Fruit fly (Drosophila melanogaster) whole organism, prepupa: ENCODE results near the gene CG18765.

Experiments used
- Blimp-1 ChIP-seq: fragments of 200-800 bp; sonication (Bioruptor generic); optimal IDR thresholded peaks from 3 replicates; lab custom pipeline; 2017; ENCODE audit warnings: missing biosample characterization, missing genetic modification characterization, mild to moderate bottlenecking, moderate library complexity, missing genetic modification reagents
- CG10631 ChIP-seq: fragments of 200-800 bp; sonication (Bioruptor generic); optimal IDR thresholded peaks from 2 replicates; lab custom pipeline; 2016; ENCODE audit warnings: missing biosample characterization, missing genetic modification characterization
- CG11294 ChIP-seq: fragments of 200-800 bp; sonication (Bioruptor generic); IDR thresholded peaks from 2 replicates; pipeline ENCODE4 v1.3.6; 2022; ENCODE audit warnings: missing biosample characterization, missing genetic modification characterization
- CG11762 ChIP-seq: fragments of 200-800 bp; sonication (Bioruptor generic); optimal IDR thresholded peaks from 3 replicates; lab custom pipeline; 2016; ENCODE audit warnings: missing biosample characterization, missing genetic modification characterization; ENCODE audit not compliant: insufficient read depth
- CG16779 ChIP-seq: fragments of 200-800 bp; sonication (Bioruptor generic); optimal IDR thresholded peaks from 3 replicates; lab custom pipeline; 2017; ENCODE audit warnings: missing biosample characterization, mild to moderate bottlenecking, missing genetic modification characterization
- CG3032 ChIP-seq: fragments of 200-800 bp; optimal IDR thresholded peaks from 2 replicates; lab custom pipeline; 2019; ENCODE audit warnings: missing biosample characterization, mild to moderate bottlenecking, missing genetic modification characterization, moderate library complexity
- CG31627 ChIP-seq: fragments of 200-800 bp; sonication (Bioruptor generic); optimal IDR thresholded peaks from 3 replicates; lab custom pipeline; 2016; ENCODE audit warnings: missing biosample characterization, missing genetic modification characterization
- CG3919 ChIP-seq: fragments of 200-800 bp; sonication (Bioruptor generic); optimal IDR thresholded peaks from 3 replicates; lab custom pipeline; 2016; ENCODE audit warnings: missing biosample characterization, missing genetic modification characterization
- CG4318 ChIP-seq: fragments of 200-800 bp; sonication (Bioruptor generic); optimal IDR thresholded peaks from 3 replicates; lab custom pipeline; 2017; ENCODE audit warnings: missing biosample characterization, mild to moderate bottlenecking, missing genetic modification characterization
- CG6163 ChIP-seq: fragments of 200-800 bp; sonication (Bioruptor generic); IDR thresholded peaks from 3 replicates; pipeline ENCODE4 v1.3.6; 2022; ENCODE audit warnings: missing biosample characterization, missing genetic modification characterization
- CG6276 ChIP-seq: fragments of 200-800 bp; sonication (Bioruptor generic); optimal IDR thresholded peaks from 2 replicates; lab custom pipeline; 2017; ENCODE audit warnings: missing biosample characterization, mild to moderate bottlenecking, missing genetic modification characterization
- CG8119 ChIP-seq: fragments of 200-800 bp; sonication (Bioruptor generic); IDR thresholded peaks from 3 replicates; pipeline ENCODE4 v1.3.6; 2022; ENCODE audit warnings: missing biosample characterization, missing genetic modification characterization
- CG8632 ChIP-seq: fragments of 200-800 bp; sonication (Bioruptor generic); optimal IDR thresholded peaks from 3 replicates; lab custom pipeline; 2016; ENCODE audit warnings: missing biosample characterization, missing genetic modification characterization
- CG9139 ChIP-seq: fragments of 200-800 bp; sonication (Bioruptor generic); optimal IDR thresholded peaks from 3 replicates; lab custom pipeline; 2017; ENCODE audit warnings: missing biosample characterization, mild to moderate bottlenecking, missing genetic modification characterization
- Eip78C ChIP-seq: fragments of 200-800 bp; sonication (Bioruptor generic); peaks from one replicate; lab custom pipeline; 2016; ENCODE audit warnings: missing biosample characterization, missing genetic modification characterization
- Eip93F ChIP-seq: fragments of 200-800 bp; sonication (Bioruptor generic); optimal IDR thresholded peaks from 2 replicates; lab custom pipeline; 2016; ENCODE audit warnings: missing biosample characterization, mild to moderate bottlenecking, missing genetic modification characterization
- Ets21C ChIP-seq: fragments of 200-800 bp; sonication (Bioruptor generic); optimal IDR thresholded peaks from 3 replicates; lab custom pipeline; 2016; ENCODE audit warnings: missing biosample characterization, missing genetic modification characterization
- Ets96B ChIP-seq: fragments of 200-800 bp; optimal IDR thresholded peaks from 2 replicates; lab custom pipeline; 2019; ENCODE audit warnings: missing biosample characterization, mild to moderate bottlenecking, missing genetic modification characterization, moderate library complexity
- Hr38 ChIP-seq: sonication (Bioruptor generic); optimal IDR thresholded peaks from 2 replicates; lab custom pipeline; 2016; ENCODE audit warnings: missing biosample characterization, missing genetic modification characterization
- Hr39 ChIP-seq: fragments of 200-800 bp; sonication (Bioruptor generic); optimal IDR thresholded peaks from 2 replicates; lab custom pipeline; 2016; ENCODE audit warnings: missing biosample characterization, missing genetic modification characterization
- Lpt ChIP-seq: fragments of 200-800 bp; sonication (Bioruptor generic); optimal IDR thresholded peaks from 3 replicates; lab custom pipeline; 2016; ENCODE audit warnings: missing biosample characterization, missing genetic modification characterization
- Met ChIP-seq: fragments of 200-800 bp; sonication (Bioruptor generic); optimal IDR thresholded peaks from 3 replicates; lab custom pipeline; 2016; ENCODE audit warnings: missing biosample characterization, missing genetic modification characterization
- Smox ChIP-seq: fragments of 200-800 bp; sonication (Bioruptor generic); optimal IDR thresholded peaks from 3 replicates; lab custom pipeline; 2016; ENCODE audit warnings: missing biosample characterization, missing genetic modification characterization
- Sox102F ChIP-seq: fragments of 200-800 bp; sonication (Bioruptor generic); optimal IDR thresholded peaks from 2 replicates; lab custom pipeline; 2016; ENCODE audit warnings: missing biosample characterization, mild to moderate bottlenecking, missing genetic modification characterization
- Sox14 ChIP-seq: fragments of 200-800 bp; sonication (Bioruptor generic); optimal IDR thresholded peaks from 3 replicates; lab custom pipeline; 2016; ENCODE audit warnings: missing biosample characterization, missing genetic modification characterization
- achi ChIP-seq: fragments of 200-800 bp; sonication (Bioruptor generic); optimal IDR thresholded peaks from 3 replicates; lab custom pipeline; 2016; ENCODE audit warnings: missing biosample characterization, missing genetic modification characterization
- acj6 ChIP-seq: fragments of 200-800 bp; sonication (Bioruptor generic); optimal IDR thresholded peaks from 3 replicates; lab custom pipeline; 2016; ENCODE audit warnings: missing biosample characterization, missing genetic modification characterization
- cyc ChIP-seq: fragments of 200-800 bp; sonication (Bioruptor generic); optimal IDR thresholded peaks from 3 replicates; lab custom pipeline; 2016; ENCODE audit warnings: missing biosample characterization, missing genetic modification characterization
- dac ChIP-seq: fragments of 200-800 bp; sonication (Bioruptor generic); optimal IDR thresholded peaks from 2 replicates; lab custom pipeline; 2017; ENCODE audit warnings: missing biosample characterization, mild to moderate bottlenecking, missing genetic modification characterization
- dsx ChIP-seq: fragments of 200-800 bp; optimal IDR thresholded peaks from 3 replicates; lab custom pipeline; 2019; ENCODE audit warnings: missing biosample characterization, mild to moderate bottlenecking, missing genetic modification characterization, moderate library complexity; ENCODE audit not compliant: poor library complexity, severe bottlenecking
- eg ChIP-seq: fragments of 200-800 bp; sonication (Bioruptor generic); IDR thresholded peaks from 3 replicates; pipeline ENCODE4 v1.3.6; 2022; ENCODE audit warnings: missing biosample characterization, missing genetic modification characterization
- esn ChIP-seq: fragments of 200-800 bp; sonication (Bioruptor generic); optimal IDR thresholded peaks from 2 replicates; lab custom pipeline; 2016; ENCODE audit warnings: missing biosample characterization, mild to moderate bottlenecking, missing genetic modification characterization, moderate library complexity
- fkh ChIP-seq: fragments of 200-800 bp; sonication (Bioruptor generic); optimal IDR thresholded peaks from 3 replicates; lab custom pipeline; 2017; ENCODE audit warnings: missing biosample characterization, mild to moderate bottlenecking, missing genetic modification characterization, moderate library complexity
- ss ChIP-seq, 2 experiments: fragments of 200-800 bp; sonication (Bioruptor generic); optimal IDR thresholded peaks; 2 replicates in 1 of 2; 3 replicates in 1 of 2; lab custom pipeline; 2017 to 2018; ENCODE audit warnings: mild to moderate bottlenecking in 2 of 2, missing biosample characterization in 2 of 2, missing genetic modification characterization in 2 of 2, moderate library complexity in 1 of 2
- svp ChIP-seq: fragments of 200-800 bp; sonication (Bioruptor generic); peaks from one replicate; lab custom pipeline; 2016; ENCODE audit warnings: missing biosample characterization, missing genetic modification characterization
- topi ChIP-seq: fragments of 200-800 bp; sonication (Bioruptor generic); optimal IDR thresholded peaks from 3 replicates; lab custom pipeline; 2016; ENCODE audit warnings: missing biosample characterization, missing genetic modification characterization
- vri ChIP-seq: fragments of 200-800 bp; sonication (Bioruptor generic); optimal IDR thresholded peaks from 3 replicates; lab custom pipeline; 2016; ENCODE audit warnings: missing biosample characterization, mild to moderate bottlenecking, missing genetic modification characterization

The CG18765 gene

dm6 chr3R:11669017-11669953 lies 22.3 kb downstream of the CG18765 start:
- peak; percentile 58 for TF ChIP-seq Eip78C
- peak; percentile 62 for TF ChIP-seq vri (GFP tag; lab: Kevin White, UChicago)
- peak; percentile 34 for TF ChIP-seq CG3919 (GFP tag; lab: Kevin White, UChicago)
- TF ChIP-seq CG8632 (GFP tag; lab: Kevin White, UChicago): no peak

DNA sequence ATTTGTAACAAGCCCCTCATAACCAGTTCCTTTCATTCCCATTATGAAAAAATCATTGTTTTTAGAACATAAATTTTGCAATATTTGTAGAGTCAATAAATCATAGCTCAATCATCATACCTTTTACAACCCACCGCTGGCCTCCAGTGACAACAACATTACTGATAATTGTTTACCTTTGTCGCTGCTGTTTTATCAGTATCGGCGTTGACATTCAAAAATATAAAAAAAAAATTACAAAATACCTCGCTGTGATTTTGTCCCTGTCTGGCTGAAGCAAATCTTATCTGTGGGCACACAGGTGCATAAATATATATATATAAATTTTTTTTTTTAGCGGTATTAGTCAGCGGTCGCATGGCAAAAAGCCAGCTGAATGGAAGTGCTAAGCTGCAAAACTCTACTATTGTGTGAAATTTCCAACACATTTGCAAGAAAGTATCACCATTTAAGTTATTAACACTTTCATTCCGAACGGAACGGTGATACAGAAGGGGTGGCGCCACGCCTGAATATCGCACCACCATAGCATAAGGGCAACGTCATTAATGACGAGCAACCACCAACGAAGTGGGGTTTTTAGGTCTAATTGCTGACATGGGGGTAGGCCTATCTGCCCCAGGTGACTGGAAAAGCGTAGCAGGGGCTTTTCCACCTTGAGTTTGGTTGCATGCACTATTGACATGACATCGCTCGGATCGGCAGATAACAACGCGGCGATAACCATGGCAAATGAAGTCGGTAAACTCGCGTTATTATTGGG lies 25.5 kb downstream of the CG18765 start:
- TF ChIP-seq topi (no peak), Smox (GFP tag; lab: Kevin White, UChicago) (no peak), Eip93F (GFP tag; lab: Kevin White, UChicago) (peak; percentile 65), CG4318 (no peak), vri (GFP tag; lab: Kevin White, UChicago) (peak; percentile 51), CG10631 (GFP tag; lab: Kevin White, UChicago) (no peak), CG6276 (GFP tag; lab: Kevin White, UChicago) (no peak), esn (GFP tag; lab: Kevin White, UChicago) (no peak), CG3032 (tag; lab: Kevin White, UChicago) (no peak), Hr39 (GFP tag; lab: Kevin White, UChicago) (no peak), dac (GFP tag; lab: Kevin White, UChicago) (no peak), ss (GFP tag; optimal IDR thresholded peaks at IDR 0.05; lab: Kevin White, UChicago) (no peak), CG8632 (GFP tag; lab: Kevin White, UChicago) (no peak), Lpt (GFP tag; lab: Kevin White, UChicago) (no peak), CG8119 (GFP tag; lab: Robert Waterston, UW) (no peak), Sox102F (GFP tag; lab: Kevin White, UChicago) (no peak), Met (GFP tag; lab: Kevin White, UChicago) (no peak), achi (GFP tag; lab: Kevin White, UChicago) (no peak), Sox14 (GFP tag; lab: Kevin White, UChicago) (no peak), Blimp-1 (GFP tag; lab: Kevin White, UChicago) (no peak), CG11294 (GFP tag; lab: Robert Waterston, UW) (no peak), eg (GFP tag; lab: Robert Waterston, UW) (no peak), CG6163 (GFP tag; lab: Robert Waterston, UW) (no peak), cyc (GFP tag; lab: Kevin White, UChicago) (no peak), acj6 (no peak), svp (peak; percentile 91), dsx (GFP tag; lab: Kevin White, UChicago) (no peak), CG16779 (no peak), Eip78C (peak; percentile 7), Hr38 (GFP tag; lab: Kevin White, UChicago) (no peak), CG31627 (GFP tag; lab: Kevin White, UChicago) (no peak), fkh (GFP tag; lab: Kevin White, UChicago) (peak; percentile 65), CG9139 (no peak), Ets21C (GFP tag; lab: Kevin White, UChicago) (no peak), CG11762 (GFP tag; lab: Kevin White, UChicago) (no peak), Ets96B (tag; lab: Kevin White, UChicago) (no peak)
